Fruit fly (Drosophila melanogaster): ENCODE data around the gene Npl4.

Npl4 gene

dm6 chr3R:25637294-25638174 is 13.1 kb upstream of the Npl4 start, which contains the start of gene jigr1 (continued):
- TF ChIP-seq CG6254 (GFP tag; optimal IDR thresholded peaks at IDR 0.05) (peak; percentile 40), CG4617 (GFP tag; optimal IDR thresholded peaks at IDR 0.05; ENCODE audit: borderline replicate concordance) (no peak), Ptx1 (GFP tag; IDR thresholded peaks at IDR 0.05) (no peak), chif (GFP tag; optimal IDR thresholded peaks at IDR 0.05) (peak; percentile 6 to 66), Xbp1 (GFP tag; optimal IDR thresholded peaks at IDR 0.05) (peak; percentile 21), CG11723 (GFP tag; optimal IDR thresholded peaks at IDR 0.05) (no peak), toy (GFP tag; IDR thresholded peaks at IDR 0.05) (no peak), HLHmδ (GFP tag; optimal IDR thresholded peaks at IDR 0.05) (no peak), CG30431 (GFP tag; optimal IDR thresholded peaks at IDR 0.05) (peak; percentile 51), gt (GFP tag; IDR thresholded peaks at IDR 0.05) (no peak), bsh (GFP tag; optimal IDR thresholded peaks at IDR 0.05) (peak in 1 of 2 experiments; percentile 5), CG1024 (GFP tag; IDR thresholded peaks at IDR 0.05) (no peak), CG31365 (tag; optimal IDR thresholded peaks at IDR 0.05) (no peak), sob (GFP tag; IDR thresholded peaks at IDR 0.05) (0 out of 2 replicates have a peak, but pooled peaks have one; percentile 30), CG30020 (tag; optimal IDR thresholded peaks at IDR 0.05) (no peak), sima (GFP tag; optimal IDR thresholded peaks at IDR 0.05) (no peak), Dref (GFP tag; IDR thresholded peaks at IDR 0.05) (no peak), CG3838 (GFP tag; optimal IDR thresholded peaks at IDR 0.05) (no peak), CG12744 (GFP tag; optimal IDR thresholded peaks at IDR 0.05) (no peak), CG12659 (GFP tag; optimal IDR thresholded peaks at IDR 0.05) (no peak), Adf1 (GFP tag; IDR thresholded peaks at IDR 0.05) (peak; percentile 75), Dp (GFP tag; optimal IDR thresholded peaks at IDR 0.05) (no peak), Mrtf (GFP tag; IDR thresholded peaks at IDR 0.05) (no peak), Ssrp (tag; optimal IDR thresholded peaks at IDR 0.05) (peak; percentile 22), CG3407 (GFP tag; optimal IDR thresholded peaks at IDR 0.05) (no peak), org-1 (GFP tag; optimal IDR thresholded peaks at IDR 0.05) (peak; percentile 15), CG7745 (tag; optimal IDR thresholded peaks at IDR 0.05) (no peak), CG12299 (tag; optimal IDR thresholded peaks at IDR 0.05) (no peak), fd64A (GFP tag; optimal IDR thresholded peaks at IDR 0.05) (no peak), tll (GFP tag; optimal IDR thresholded peaks at IDR 0.05) (peak; percentile 64 to 92), pum (GFP tag; optimal IDR thresholded peaks at IDR 0.05) (no peak), CG17612 (GFP tag; IDR thresholded peaks at IDR 0.05) (no peak), klu (GFP tag; IDR thresholded peaks at IDR 0.05) (no peak), CG16779 (GFP tag; IDR thresholded peaks at IDR 0.05) (no peak), CG17912 (GFP tag; optimal IDR thresholded peaks at IDR 0.05) (no peak), Lpt (GFP tag; optimal IDR thresholded peaks at IDR 0.05) (no peak), CG8089 (GFP tag; optimal IDR thresholded peaks at IDR 0.05) (no peak), CG11093 (GFP tag; IDR thresholded peaks at IDR 0.05) (no peak), CG9437 (GFP tag; optimal IDR thresholded peaks at IDR 0.05) (no peak), tna (GFP tag; IDR thresholded peaks at IDR 0.05; ENCODE audit: partially characterized antibody) (no peak), CG17361 (GFP tag; IDR thresholded peaks at IDR 0.05) (peak; percentile 67; the same call in 2 of the 3 replicates), tin (GFP tag; optimal IDR thresholded peaks at IDR 0.05) (peak; percentile 5), CG1792 (GFP tag; optimal IDR thresholded peaks at IDR 0.05) (no peak), oc (tag; optimal IDR thresholded peaks at IDR 0.05) (no peak), Med (GFP tag) (peak; percentile 69), CG8765 (GFP tag; IDR thresholded peaks at IDR 0.05) (peak; percentile 74), vnd (GFP tag; IDR thresholded peaks at IDR 0.05; ENCODE audit: partially characterized antibody) (no peak), ewg (GFP tag; optimal IDR thresholded peaks at IDR 0.05) (peak; percentile 1), tup (GFP tag; optimal IDR thresholded peaks at IDR 0.05) (no peak)
